Fruit fly (Drosophila melanogaster) whole organism, embryonic: ENCODE measurements around the gene CG46412.

Experiments
- Ada2b ChIP-seq: fragments of 200-800 bp; sonication (Bioruptor generic); IDR thresholded peaks from 2 replicates; pipeline ENCODE4 v1.3.6; 2022; ENCODE audit warnings: missing biosample characterization, missing genetic modification characterization
- Atf6 ChIP-seq: fragments of 200-800 bp; sonication (Bioruptor generic); IDR thresholded peaks from 2 replicates; pipeline ENCODE4 v1.3.6; 2022; ENCODE audit warnings: missing biosample characterization, missing genetic modification characterization
- CG10209 ChIP-seq: fragments of 200-800 bp; sonication (Bioruptor generic); optimal IDR thresholded peaks from 3 replicates; lab custom pipeline; 2017; ENCODE audit warnings: missing biosample characterization, mild to moderate bottlenecking, missing genetic modification characterization, missing genetic modification reagents
- CG1024 ChIP-seq: fragments of 200-800 bp; sonication (Bioruptor generic); IDR thresholded peaks from 2 replicates; pipeline ENCODE4 v1.3.6; 2022; ENCODE audit warnings: missing biosample characterization, missing genetic modification characterization
- CG10462 ChIP-seq: fragments of 200-800 bp; sonication (Bioruptor generic); optimal IDR thresholded peaks from 2 replicates; lab custom pipeline; 2016; ENCODE audit warnings: missing biosample characterization, missing genetic modification characterization
- CG10979 ChIP-seq: fragments of 200-800 bp; sonication (Bioruptor generic); optimal IDR thresholded peaks from 2 replicates; lab custom pipeline; 2018; ENCODE audit warnings: missing biosample characterization, mild to moderate bottlenecking, missing genetic modification characterization, moderate library complexity
- CG12104 ChIP-seq: fragments of 200-800 bp; sonication (Bioruptor generic); optimal IDR thresholded peaks from 3 replicates; lab custom pipeline; 2016; ENCODE audit warnings: missing biosample characterization, missing genetic modification characterization
- CG17612 ChIP-seq: fragments of 200-800 bp; sonication (Bioruptor generic); IDR thresholded peaks from 2 replicates; pipeline ENCODE4 v1.3.6; 2022; ENCODE audit warnings: missing biosample characterization, missing genetic modification characterization
- CG18262 ChIP-seq: fragments of 200-800 bp; optimal IDR thresholded peaks from 3 replicates; lab custom pipeline; 2019; ENCODE audit warnings: missing biosample characterization, mild to moderate bottlenecking, missing genetic modification characterization, moderate library complexity
- CG2712 ChIP-seq: fragments of 200-800 bp; optimal IDR thresholded peaks from 3 replicates; lab custom pipeline; 2019; ENCODE audit warnings: missing biosample characterization, mild to moderate bottlenecking, missing genetic modification characterization, moderate library complexity
- CG31388 ChIP-seq: fragments of 200-800 bp; sonication (Bioruptor generic); optimal IDR thresholded peaks from 2 replicates; lab custom pipeline; 2016; ENCODE audit warnings: missing biosample characterization, missing genetic modification characterization
- CG32767 ChIP-seq: fragments of 200-800 bp; sonication (Bioruptor generic); IDR thresholded peaks from 2 replicates; pipeline ENCODE4 v1.3.6; 2022; ENCODE audit warnings: missing biosample characterization, missing genetic modification characterization
- CG3281 ChIP-seq: fragments of 200-800 bp; sonication (Bioruptor generic); optimal IDR thresholded peaks from 3 replicates; lab custom pipeline; 2017; ENCODE audit warnings: missing biosample characterization, mild to moderate bottlenecking, missing genetic modification characterization
- CG4282 ChIP-seq: fragments of 200-800 bp; sonication (Bioruptor generic); optimal IDR thresholded peaks from 2 replicates; lab custom pipeline; 2016; ENCODE audit warnings: missing biosample characterization, missing genetic modification characterization
- CG4360 ChIP-seq: fragments of 200-800 bp; sonication (Bioruptor generic); IDR thresholded peaks from 2 replicates; pipeline ENCODE4 v1.3.6; 2022; ENCODE audit warnings: missing biosample characterization, missing genetic modification characterization
- CG9727 ChIP-seq: fragments of 200-800 bp; sonication (Bioruptor generic); optimal IDR thresholded peaks from 3 replicates; lab custom pipeline; 2017; ENCODE audit warnings: missing biosample characterization, mild to moderate bottlenecking, missing genetic modification characterization
- CG9797 ChIP-seq: fragments of 200-800 bp; sonication (Bioruptor generic); optimal IDR thresholded peaks from 3 replicates; lab custom pipeline; 2018; ENCODE audit warnings: missing biosample characterization, mild to moderate bottlenecking, missing genetic modification characterization
- Camta ChIP-seq: fragments of 200-800 bp; sonication (Bioruptor generic); optimal IDR thresholded peaks from 2 replicates; lab custom pipeline; 2016; ENCODE audit warnings: missing biosample characterization, missing genetic modification characterization
- Dip3 ChIP-seq: fragments of 200-800 bp; sonication (Bioruptor generic); optimal IDR thresholded peaks from 3 replicates; lab custom pipeline; 2016; ENCODE audit warnings: missing biosample characterization, missing genetic modification characterization
- Dref ChIP-seq: fragments of 200-800 bp; sonication (Bioruptor generic); IDR thresholded peaks from 2 replicates; pipeline ENCODE4 v1.3.6; 2022; ENCODE audit warnings: missing biosample characterization, missing genetic modification characterization
- Drgx ChIP-seq: fragments of 200-800 bp; sonication (Bioruptor generic); IDR thresholded peaks from 2 replicates; pipeline ENCODE4 v1.3.6; 2022; ENCODE audit warnings: missing biosample characterization, missing genetic modification characterization
- E2f2 ChIP-seq: fragments of 200-800 bp; sonication (Bioruptor generic); IDR thresholded peaks from 2 replicates; pipeline ENCODE4 v1.3.6; 2022; ENCODE audit warnings: missing biosample characterization, missing genetic modification characterization
- ERR ChIP-seq: fragments of 200-800 bp; sonication (Bioruptor generic); optimal IDR thresholded peaks from 2 replicates; lab custom pipeline; 2016; ENCODE audit warnings: missing biosample characterization, missing genetic modification characterization
- Eip74EF ChIP-seq, 2 experiments: fragments of 200-800 bp in 1 of 2; fragments of >200 bp in 1 of 2; sonication (Bioruptor generic) in 1 of 2; optimal IDR thresholded peaks; 2 replicates each; lab custom pipeline; 2017 to 2019; ENCODE audit warnings: missing biosample characterization in 2 of 2, missing genetic modification characterization in 2 of 2, mild to moderate bottlenecking in 1 of 2, moderate library complexity in 1 of 2
- H15 ChIP-seq: fragments of 200-800 bp; sonication (Bioruptor generic); IDR thresholded peaks from 3 replicates; pipeline ENCODE4 v1.3.6; 2022; ENCODE audit warnings: missing biosample characterization, missing genetic modification characterization
- HLHmδ ChIP-seq: fragments of 200-800 bp; sonication (Bioruptor generic); optimal IDR thresholded peaks from 2 replicates; lab custom pipeline; 2018; ENCODE audit warnings: missing biosample characterization, mild to moderate bottlenecking, missing genetic modification characterization, moderate library complexity
- Hsf ChIP-seq: fragments of 200-800 bp; sonication (Bioruptor generic); optimal IDR thresholded peaks from 3 replicates; lab custom pipeline; 2016; ENCODE audit warnings: missing biosample characterization, missing genetic modification characterization
- Meics ChIP-seq: fragments of 200-800 bp; sonication (Bioruptor generic); optimal IDR thresholded peaks from 2 replicates; lab custom pipeline; 2017; ENCODE audit warnings: missing biosample characterization, mild to moderate bottlenecking, missing genetic modification characterization
- Nf-YB ChIP-seq: fragments of 200-800 bp; sonication (Bioruptor generic); optimal IDR thresholded peaks from 3 replicates; lab custom pipeline; 2019; ENCODE audit warnings: missing biosample characterization, mild to moderate bottlenecking, missing genetic modification characterization, moderate library complexity
- PHDP ChIP-seq: fragments of 200-800 bp; sonication (Bioruptor generic); optimal IDR thresholded peaks from 3 replicates; lab custom pipeline; 2018; ENCODE audit warnings: missing biosample characterization, mild to moderate bottlenecking, missing genetic modification characterization, moderate library complexity
- Scr ChIP-seq: fragments of 200-800 bp; sonication (Bioruptor generic); IDR thresholded peaks from 2 replicates; pipeline ENCODE4 v1.3.6; 2022; ENCODE audit warnings: missing biosample characterization, missing genetic modification characterization; ENCODE audit not compliant: partially characterized antibody
- Side ChIP-seq: fragments of 200-800 bp; sonication (Bioruptor generic); optimal IDR thresholded peaks from 2 replicates; lab custom pipeline; 2016; ENCODE audit warnings: missing biosample characterization, missing genetic modification characterization
- bab2 ChIP-seq: fragments of 200-800 bp; sonication (Bioruptor generic); optimal IDR thresholded peaks from 2 replicates; lab custom pipeline; 2016; ENCODE audit warnings: missing biosample characterization, missing genetic modification characterization
- bcd ChIP-seq: fragments of 200-800 bp; sonication (Bioruptor generic); optimal IDR thresholded peaks from 2 replicates; lab custom pipeline; 2017; ENCODE audit warnings: missing biosample characterization, mild to moderate bottlenecking, missing genetic modification characterization
- bsh ChIP-seq, 2 experiments: fragments of 200-800 bp; sonication (Bioruptor generic); optimal IDR thresholded peaks; 2 replicates each; lab custom pipeline; 2017 to 2018; ENCODE audit warnings: mild to moderate bottlenecking in 2 of 2, missing biosample characterization in 2 of 2, missing genetic modification characterization in 2 of 2, moderate library complexity in 1 of 2
- dmrt99B ChIP-seq: fragments of 200-800 bp; sonication (Bioruptor generic); optimal IDR thresholded peaks from 2 replicates; lab custom pipeline; 2018; ENCODE audit warnings: missing biosample characterization, mild to moderate bottlenecking, missing genetic modification characterization, moderate library complexity
- emc ChIP-seq: fragments of 200-800 bp; sonication (Bioruptor generic); optimal IDR thresholded peaks from 2 replicates; lab custom pipeline; 2016; ENCODE audit warnings: missing biosample characterization, missing genetic modification characterization
- ftz-f1 ChIP-seq: fragments of 200-800 bp; sonication (Bioruptor generic); optimal IDR thresholded peaks from 2 replicates; lab custom pipeline; 2016; ENCODE audit warnings: missing biosample characterization, missing genetic modification characterization
- gfzf ChIP-seq: fragments of 200-800 bp; sonication (Bioruptor generic); optimal IDR thresholded peaks from 2 replicates; lab custom pipeline; 2016; ENCODE audit warnings: missing biosample characterization, mild to moderate bottlenecking, missing genetic modification characterization, moderate library complexity
- grn ChIP-seq: fragments of 200-800 bp; sonication (Bioruptor generic); optimal IDR thresholded peaks from 3 replicates; lab custom pipeline; 2017; ENCODE audit warnings: missing biosample characterization, missing genetic modification characterization
- hkb ChIP-seq, 2 experiments: fragments of 200-800 bp in 1 of 2; fragments of >200 bp in 1 of 2; sonication (Bioruptor generic) in 1 of 2; IDR thresholded peaks in 1 of 2; optimal IDR thresholded peaks in 1 of 2; 2 replicates each; pipeline versions ENCODE4 v1.3.6 to Lab custom; 2017 to 2022; ENCODE audit warnings: missing biosample characterization in 1 of 2, missing genetic modification characterization in 1 of 2
- ind ChIP-seq: fragments of 200-800 bp; sonication (Bioruptor generic); optimal IDR thresholded peaks from 3 replicates; lab custom pipeline; 2016; ENCODE audit warnings: missing biosample characterization, missing genetic modification characterization
- lov ChIP-seq, 2 experiments: fragments of 200-800 bp in 1 of 2; fragments of >200 bp in 1 of 2; sonication (Bioruptor generic) in 1 of 2; IDR thresholded peaks in 1 of 2; optimal IDR thresholded peaks in 1 of 2; 2 replicates in 1 of 2; 3 replicates in 1 of 2; pipeline versions ENCODE4 v1.3.6 to Lab custom; 2017 to 2022; ENCODE audit warnings: missing biosample characterization in 1 of 2, missing genetic modification characterization in 1 of 2
- maf-S ChIP-seq: fragments of 200-800 bp; sonication (Bioruptor generic); optimal IDR thresholded peaks from 2 replicates; lab custom pipeline; 2016; ENCODE audit warnings: missing biosample characterization, missing genetic modification characterization
- oc ChIP-seq: fragments of 200-800 bp; sonication (Bioruptor generic); optimal IDR thresholded peaks from 2 replicates; lab custom pipeline; 2018; ENCODE audit warnings: missing biosample characterization, mild to moderate bottlenecking, missing genetic modification characterization, moderate library complexity
- pros ChIP-seq: fragments of 200-800 bp; sonication (Bioruptor generic); optimal IDR thresholded peaks from 3 replicates; lab custom pipeline; 2019; ENCODE audit warnings: missing biosample characterization, mild to moderate bottlenecking, missing genetic modification characterization, moderate library complexity
- trem ChIP-seq: fragments of 200-800 bp; optimal IDR thresholded peaks from 3 replicates; lab custom pipeline; 2019; ENCODE audit warnings: missing biosample characterization, mild to moderate bottlenecking, missing genetic modification characterization, moderate library complexity
- trh ChIP-seq: fragments of 200-800 bp; sonication (Bioruptor generic); optimal IDR thresholded peaks from 2 replicates; lab custom pipeline; 2016; ENCODE audit warnings: missing biosample characterization, missing genetic modification characterization
- z ChIP-seq: fragments of 200-800 bp; sonication (Bioruptor generic); IDR thresholded peaks from 3 replicates; pipeline ENCODE4 v1.3.6; 2022; ENCODE audit warnings: missing biosample characterization, missing genetic modification characterization
- zen ChIP-seq: fragments of 200-800 bp; sonication (Bioruptor generic); optimal IDR thresholded peaks from 3 replicates; lab custom pipeline; 2018; ENCODE audit warnings: missing biosample characterization, mild to moderate bottlenecking, missing genetic modification characterization, moderate library complexity

Gene CG46412

dm6 chr3L:11551949-11552348, 11.9 kb downstream of the CG46412 start:
- TF ChIP-seq Scr (GFP tag; lab: Robert Waterston, UW), result no peak
- no peak for TF ChIP-seq bab2 (GFP tag; lab: Kevin White, UChicago)
- TF ChIP-seq bcd (GFP tag; lab: Kevin White, UChicago), result peak; percentile 12
- TF ChIP-seq CG10462 (GFP tag; lab: Kevin White, UChicago), result peak; percentile 22
- TF ChIP-seq trh (GFP tag; lab: Kevin White, UChicago), result no peak
- no peak for TF ChIP-seq trem (tag; lab: Kevin White, UChicago)
- TF ChIP-seq Eip74EF (GFP tag; optimal IDR thresholded peaks at IDR 0.05; lab: Kevin White, UChicago), result no peak
- TF ChIP-seq dmrt99B, result peak; percentile 60
- TF ChIP-seq ind (GFP tag; lab: Kevin White, UChicago), result no peak
- TF ChIP-seq Drgx (GFP tag; lab: Robert Waterston, UW), result peak; percentile 53
- TF ChIP-seq CG9797 (GFP tag; lab: Kevin White, UChicago), result no peak
- TF ChIP-seq pros (GFP tag; lab: Kevin White, UChicago), result peak; percentile 73
- TF ChIP-seq Nf-YB (GFP tag; lab: Kevin White, UChicago), result no peak
- TF ChIP-seq CG12104 (GFP tag; lab: Kevin White, UChicago), result no peak
- peak; percentile 36 for TF ChIP-seq PHDP (tag; lab: Kevin White, UChicago)
- TF ChIP-seq Ada2b (GFP tag; lab: Robert Waterston, UW), result peak; percentile 26; the same call in 1 of the 2 replicates
- no peak for TF ChIP-seq Atf6 (GFP tag; lab: Robert Waterston, UW)
- no peak for TF ChIP-seq grn (GFP tag; lab: Kevin White, UChicago)
- TF ChIP-seq oc (tag; lab: Kevin White, UChicago), result no peak
- no peak for TF ChIP-seq Dref (GFP tag; lab: Robert Waterston, UW)
- peak; percentile 72 for TF ChIP-seq CG18262 (tag; lab: Kevin White, UChicago)
- TF ChIP-seq ftz-f1 (GFP tag; lab: Kevin White, UChicago), result no peak
- 0 out of 2 replicates have a peak, but pooled peaks have one; percentile 35 for TF ChIP-seq CG32767 (GFP tag; lab: Robert Waterston, UW)
- TF ChIP-seq E2f2, result no peak
- no peak for TF ChIP-seq CG4282 (GFP tag; lab: Kevin White, UChicago)
- peak; percentile 75 for TF ChIP-seq CG10979 (tag; lab: Kevin White, UChicago)
- peak; percentile 72 for TF ChIP-seq CG2712 (tag; lab: Kevin White, UChicago)
- TF ChIP-seq CG17612 (GFP tag; lab: Robert Waterston, UW), result no peak
- no peak for TF ChIP-seq z (GFP tag; lab: Robert Waterston, UW)
- no peak for TF ChIP-seq CG1024
- TF ChIP-seq hkb (optimal IDR thresholded peaks at IDR 0.05; lab: Kevin White, UChicago), result no peak
- no peak for TF ChIP-seq hkb (GFP tag; IDR thresholded peaks at IDR 0.05; lab: Robert Waterston, UW)
- no peak for TF ChIP-seq lov (optimal IDR thresholded peaks at IDR 0.05; lab: Kevin White, UChicago)
- TF ChIP-seq lov (GFP tag; IDR thresholded peaks at IDR 0.05; lab: Robert Waterston, UW), result no peak
- TF ChIP-seq CG31388, result no peak
- no peak for TF ChIP-seq gfzf (GFP tag; lab: Kevin White, UChicago)
- TF ChIP-seq Meics (GFP tag; lab: Kevin White, UChicago), result no peak
- TF ChIP-seq Side (GFP tag; lab: Kevin White, UChicago), result no peak
- TF ChIP-seq CG4360 (GFP tag; lab: Robert Waterston, UW), result no peak
- TF ChIP-seq CG9727, result peak; percentile 62
- TF ChIP-seq ERR (GFP tag; lab: Kevin White, UChicago), result no peak
- TF ChIP-seq HLHmδ (GFP tag; lab: Kevin White, UChicago), result no peak
- TF ChIP-seq bsh (GFP tag; optimal IDR thresholded peaks at IDR 0.05; lab: Kevin White, UChicago), result peak in 1 of 2 experiments; percentile 73
- TF ChIP-seq emc (GFP tag; lab: Kevin White, UChicago), result no peak
- no peak for TF ChIP-seq maf-S (GFP tag; lab: Kevin White, UChicago)
- 0 out of 3 replicates have a peak, but pooled peaks have one; percentile 45 for TF ChIP-seq H15 (GFP tag; lab: Robert Waterston, UW)
- no peak for TF ChIP-seq CG10209 (GFP tag; lab: Kevin White, UChicago)
- TF ChIP-seq CG3281 (GFP tag; lab: Kevin White, UChicago), result no peak
- peak; percentile 14 for TF ChIP-seq Hsf (GFP tag; lab: Kevin White, UChicago)
- no peak for TF ChIP-seq zen (tag; lab: Kevin White, UChicago)
- no peak for TF ChIP-seq Camta (GFP tag; lab: Kevin White, UChicago)
- no peak for TF ChIP-seq Dip3 (GFP tag; lab: Kevin White, UChicago)
